Fruit fly (Drosophila melanogaster): ENCODE results near the gene cnc.

dm6 chr3R:23175376-23175775 lies 51.1 kb downstream of the cnc start:
- TF ChIP-seq D1 (tag; optimal IDR thresholded peaks at IDR 0.05) (peak; percentile 95), CG15710 (tag; optimal IDR thresholded peaks at IDR 0.05) (peak; percentile 95), CG4496 (GFP tag; IDR thresholded peaks at IDR 0.05) (peak; percentile 95)

Data from whole organism, pupa.